Worm (Caenorhabditis elegans): ENCODE measurements around the gene srb-12.

DNA sequence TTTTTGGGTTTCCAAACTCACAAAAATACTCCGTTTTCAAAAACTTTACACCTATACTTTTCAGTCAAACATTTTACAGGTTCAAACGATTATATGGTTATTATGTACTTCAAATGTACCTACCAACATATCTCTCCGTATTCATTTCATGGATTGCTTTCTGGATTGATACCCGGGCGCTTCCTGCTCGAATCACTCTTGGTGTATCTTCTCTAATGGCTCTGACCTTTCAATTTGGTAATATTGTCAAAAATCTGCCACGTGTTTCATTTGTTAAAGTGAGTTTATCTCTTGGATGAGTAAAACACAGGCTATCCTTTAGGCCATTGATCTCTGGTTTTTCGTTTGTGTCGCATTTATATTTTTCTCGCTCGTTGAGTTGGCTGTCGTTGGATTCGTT, 22.6 kb downstream of the srb-12 start:
- TF ChIP-seq lin-13 (GFP tag; optimal IDR thresholded peaks at IDR 0.05) = no peak
- TF ChIP-seq mbf-1 (tag; optimal IDR thresholded peaks at IDR 0.05) = no peak
- no peak for TF ChIP-seq elt-1 (tag; optimal IDR thresholded peaks at IDR 0.05)
- TF ChIP-seq ama-1 (optimal IDR thresholded peaks at IDR 0.05) = no peak
- TF ChIP-seq fos-1 (tag; optimal IDR thresholded peaks at IDR 0.05) = no peak
- TF ChIP-seq zag-1 (tag; optimal IDR thresholded peaks at IDR 0.05) = no peak
- TF ChIP-seq ztf-4 (tag; optimal IDR thresholded peaks at IDR 0.05) = no peak
- no peak for TF ChIP-seq nhr-77 (tag; optimal IDR thresholded peaks at IDR 0.05)
- no peak for TF ChIP-seq nhr-23 (tag; optimal IDR thresholded peaks at IDR 0.05)
- no peak for TF ChIP-seq ztf-11 (tag; optimal IDR thresholded peaks at IDR 0.05)
- no peak for TF ChIP-seq peb-1 (tag; optimal IDR thresholded peaks at IDR 0.05)
- TF ChIP-seq lsy-2 (tag; optimal IDR thresholded peaks at IDR 0.05) = no peak
- TF ChIP-seq blmp-1 (tag; optimal IDR thresholded peaks at IDR 0.05; ENCODE audit: insufficient read depth) = no peak
- no peak for TF ChIP-seq nhr-25 (tag; optimal IDR thresholded peaks at IDR 0.05)

Data from whole organism, L2 larva.